Worm (Caenorhabditis elegans) whole organism, mixed stage, embryonic: ENCODE measurements around the gene ttr-40.

Experiments used
- ceh-43 ChIP-seq: fragments of 200-800 bp; sonication (Bioruptor generic); optimal IDR thresholded peaks from 2 replicates; lab custom pipeline; 2018; ENCODE audit warnings: mild to moderate bottlenecking, missing genetic modification characterization, moderate library complexity, missing compliant biosample characterization
- ceh-83 ChIP-seq: fragments of 200-800 bp; sonication (Bioruptor generic); optimal IDR thresholded peaks from 2 replicates; lab custom pipeline; 2018; ENCODE audit warnings: mild to moderate bottlenecking, missing genetic modification characterization, missing compliant biosample characterization
- nhr-237 ChIP-seq: fragments of 150-350 bp; optimal IDR thresholded peaks from 2 replicates; lab custom pipeline; 2014; ENCODE audit warnings: missing biosample characterization, missing genetic modification characterization
- snpc-4 ChIP-seq: fragments of 150-350 bp; optimal IDR thresholded peaks from 2 replicates; lab custom pipeline; 2014; ENCODE audit warnings: missing biosample characterization, missing genetic modification characterization

DNA sequence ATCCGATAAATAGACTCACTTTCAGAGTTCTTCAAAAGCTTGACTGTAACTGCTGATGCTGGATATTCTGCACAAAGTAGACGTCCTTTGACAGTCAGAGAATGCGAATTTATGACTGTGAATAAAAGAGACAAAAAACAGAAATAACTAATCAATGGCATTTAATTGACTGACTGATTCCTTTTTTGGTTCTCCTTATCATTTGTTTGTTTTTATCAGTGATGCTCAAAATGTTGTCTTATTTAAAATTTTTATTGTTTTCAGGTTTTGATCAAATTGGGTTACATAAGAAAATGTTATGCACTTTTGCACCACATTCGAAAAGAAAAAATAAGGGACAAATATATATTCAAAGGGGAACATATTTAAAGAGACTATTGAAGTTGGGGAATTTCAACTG, 1.1 kb upstream of the ttr-40 start, which contains the start of gene ttr-49:
- TF ChIP-seq nhr-237 (tag; lab: Kevin White, UChicago) (no peak), ceh-83 (GFP tag; lab: Kevin White, UChicago) (no peak), snpc-4 (tag; lab: Kevin White, UChicago) (no peak), ceh-43 (GFP tag; lab: Kevin White, UChicago) (no peak)
